Fruit fly (Drosophila melanogaster) whole organism, embryonic: Measurements from ENCODE around the gene CHES-1-like.
A peak's percentile ranks its signal among the peaks of the same experiment; 100 is the strongest.

ENCODE experiments used
- Aef1 ChIP-seq: fragments of 200-800 bp; sonication (Bioruptor generic); IDR thresholded peaks from 3 replicates; pipeline ENCODE4 v1.3.6; 2022; ENCODE audit warnings: missing biosample characterization, missing genetic modification characterization
- Antp ChIP-seq: fragments of 200-800 bp; sonication (Bioruptor generic); optimal IDR thresholded peaks from 3 replicates; lab custom pipeline; 2016; ENCODE audit warnings: missing biosample characterization, missing genetic modification characterization
- B-H2 ChIP-seq: fragments of 200-800 bp; sonication (Bioruptor generic); optimal IDR thresholded peaks from 2 replicates; lab custom pipeline; 2018; ENCODE audit warnings: missing biosample characterization, mild to moderate bottlenecking, missing genetic modification characterization
- CG13296 ChIP-seq: fragments of 200-800 bp; sonication (Bioruptor generic); optimal IDR thresholded peaks from 3 replicates; lab custom pipeline; 2018; ENCODE audit warnings: missing biosample characterization, mild to moderate bottlenecking, missing genetic modification characterization
- CG16813 ChIP-seq: fragments of 200-800 bp; sonication (Bioruptor generic); IDR thresholded peaks from 3 replicates; pipeline ENCODE4 v1.3.6; 2022; ENCODE audit warnings: missing biosample characterization, missing genetic modification characterization; ENCODE audit not compliant: partially characterized antibody
- CG17328 ChIP-seq: fragments of 200-800 bp; sonication (Bioruptor generic); IDR thresholded peaks from 2 replicates; pipeline ENCODE4 v1.3.6; 2022; ENCODE audit warnings: missing biosample characterization, missing genetic modification characterization
- CG3065 ChIP-seq: fragments of 200-800 bp; sonication (Bioruptor generic); optimal IDR thresholded peaks from 2 replicates; lab custom pipeline; 2016; ENCODE audit warnings: missing biosample characterization, missing genetic modification characterization
- CG32772 ChIP-seq: fragments of 200-800 bp; sonication (Bioruptor generic); IDR thresholded peaks from 2 replicates; pipeline ENCODE4 v1.3.6; 2022; ENCODE audit warnings: missing biosample characterization, missing genetic modification characterization
- CG33213 ChIP-seq: fragments of 200-800 bp; sonication (Bioruptor generic); optimal IDR thresholded peaks from 3 replicates; lab custom pipeline; 2016; ENCODE audit warnings: missing biosample characterization, missing genetic modification characterization
- CG4404 ChIP-seq: fragments of 200-800 bp; sonication (Bioruptor generic); IDR thresholded peaks from 2 replicates; pipeline ENCODE4 v1.3.6; 2022; ENCODE audit warnings: missing biosample characterization, missing genetic modification characterization
- CG5953 ChIP-seq: fragments of 200-800 bp; sonication (Bioruptor generic); IDR thresholded peaks from 2 replicates; pipeline ENCODE4 v1.3.6; 2022; ENCODE audit warnings: missing biosample characterization, missing genetic modification characterization
- CG7745 ChIP-seq: fragments of 200-800 bp; sonication (Bioruptor generic); optimal IDR thresholded peaks from 2 replicates; lab custom pipeline; 2018; ENCODE audit warnings: missing biosample characterization, mild to moderate bottlenecking, missing genetic modification characterization, moderate library complexity
- CG7839 ChIP-seq: fragments of 200-800 bp; sonication (Bioruptor generic); optimal IDR thresholded peaks from 3 replicates; lab custom pipeline; 2018; ENCODE audit warnings: missing biosample characterization, mild to moderate bottlenecking, missing genetic modification characterization, moderate library complexity
- CG8944 ChIP-seq: fragments of 200-800 bp; sonication (Bioruptor generic); optimal IDR thresholded peaks from 3 replicates; lab custom pipeline; 2016; ENCODE audit warnings: missing biosample characterization, missing genetic modification characterization
- Dip2 ChIP-seq: fragments of 200-800 bp; sonication (Bioruptor generic); IDR thresholded peaks from 2 replicates; pipeline ENCODE4 v1.3.6; 2022; ENCODE audit warnings: missing biosample characterization, missing genetic modification characterization
- Dip3 ChIP-seq: fragments of 200-800 bp; sonication (Bioruptor generic); optimal IDR thresholded peaks from 3 replicates; lab custom pipeline; 2016; ENCODE audit warnings: missing biosample characterization, missing genetic modification characterization
- Drgx ChIP-seq: fragments of 200-800 bp; sonication (Bioruptor generic); IDR thresholded peaks from 2 replicates; pipeline ENCODE4 v1.3.6; 2022; ENCODE audit warnings: missing biosample characterization, missing genetic modification characterization
- E2f2 ChIP-seq: fragments of 200-800 bp; sonication (Bioruptor generic); IDR thresholded peaks from 2 replicates; pipeline ENCODE4 v1.3.6; 2022; ENCODE audit warnings: missing biosample characterization, missing genetic modification characterization
- Fer2 ChIP-seq: fragments of 200-800 bp; sonication (Bioruptor generic); optimal IDR thresholded peaks from 2 replicates; lab custom pipeline; 2018; ENCODE audit warnings: missing biosample characterization, mild to moderate bottlenecking, missing genetic modification characterization, moderate library complexity
- Jarid2 ChIP-seq: fragments of 200-800 bp; sonication (Bioruptor generic); optimal IDR thresholded peaks from 3 replicates; lab custom pipeline; 2017; ENCODE audit warnings: mild to moderate bottlenecking, missing biosample characterization, missing genetic modification reagents, missing genetic modification characterization
- Lpt ChIP-seq: fragments of >200 bp; optimal IDR thresholded peaks from 2 replicates; lab custom pipeline; 2018; ENCODE audit warnings: missing biosample characterization, missing genetic modification characterization
- Mes4 ChIP-seq: fragments of 200-800 bp; sonication (Bioruptor generic); optimal IDR thresholded peaks from 2 replicates; lab custom pipeline; 2016; ENCODE audit warnings: missing biosample characterization, missing genetic modification characterization
- Mrtf ChIP-seq: fragments of 200-800 bp; sonication (Bioruptor generic); IDR thresholded peaks from 3 replicates; pipeline ENCODE4 v1.3.6; 2022; ENCODE audit warnings: missing biosample characterization, missing genetic modification characterization
- NFAT ChIP-seq: fragments of 200-800 bp; sonication (Bioruptor generic); IDR thresholded peaks from 2 replicates; pipeline ENCODE4 v1.3.6; 2022; ENCODE audit warnings: missing biosample characterization, missing genetic modification characterization
- Ptx1 ChIP-seq: fragments of 200-800 bp; sonication (Bioruptor generic); IDR thresholded peaks from 2 replicates; pipeline ENCODE4 v1.3.6; 2022; ENCODE audit warnings: missing biosample characterization, missing genetic modification characterization
- Ravus ChIP-seq: fragments of 200-800 bp; sonication (Bioruptor generic); IDR thresholded peaks from 2 replicates; pipeline ENCODE4 v1.3.6; 2022; ENCODE audit warnings: missing biosample characterization, missing genetic modification characterization
- Stat92E ChIP-seq, 3 experiments: fragments of >200 bp in 2 of 3; fragments of 200-800 bp in 1 of 3; sonication (Bioruptor generic) in 1 of 3; optimal IDR thresholded peaks; 2 replicates each; lab custom pipeline; 2017 to 2019; ENCODE audit warnings: missing biosample characterization in 3 of 3, missing genetic modification characterization in 3 of 3, mild to moderate bottlenecking in 1 of 3, moderate library complexity in 1 of 3
- abd-A ChIP-seq: fragments of 200-800 bp; sonication (Bioruptor generic); optimal IDR thresholded peaks from 3 replicates; lab custom pipeline; 2019; ENCODE audit warnings: missing biosample characterization, mild to moderate bottlenecking, missing genetic modification characterization, moderate library complexity
- ap ChIP-seq: fragments of 200-800 bp; sonication (Bioruptor generic); IDR thresholded peaks from 2 replicates; pipeline ENCODE4 v1.3.6; 2022; ENCODE audit warnings: missing biosample characterization, missing genetic modification characterization
- bsh ChIP-seq, 2 experiments: fragments of 200-800 bp; sonication (Bioruptor generic); optimal IDR thresholded peaks; 2 replicates each; lab custom pipeline; 2017 to 2018; ENCODE audit warnings: mild to moderate bottlenecking in 2 of 2, missing biosample characterization in 2 of 2, missing genetic modification characterization in 2 of 2, moderate library complexity in 1 of 2
- btn ChIP-seq: fragments of 200-800 bp; sonication (Bioruptor generic); optimal IDR thresholded peaks from 2 replicates; lab custom pipeline; 2016; ENCODE audit warnings: missing biosample characterization, missing genetic modification characterization
- chif ChIP-seq, 2 experiments: fragments of 200-800 bp; sonication (Bioruptor generic); optimal IDR thresholded peaks; 3 replicates each; lab custom pipeline; 2016; ENCODE audit warnings: missing biosample characterization in 2 of 2, missing genetic modification characterization in 2 of 2
- dan ChIP-seq: fragments of 200-800 bp; sonication (Bioruptor generic); IDR thresholded peaks from 2 replicates; pipeline ENCODE4 v1.3.6; 2022; ENCODE audit warnings: missing biosample characterization, missing genetic modification characterization
- esg ChIP-seq: fragments of 200-800 bp; sonication (Bioruptor generic); conservative IDR thresholded peaks from 2 replicates; pipeline ENCODE4 v1.3.6; 2022; ENCODE audit warnings: missing biosample characterization, missing genetic modification characterization
- ftz-f1 ChIP-seq: fragments of 200-800 bp; sonication (Bioruptor generic); optimal IDR thresholded peaks from 2 replicates; lab custom pipeline; 2016; ENCODE audit warnings: missing biosample characterization, missing genetic modification characterization
- grn ChIP-seq: fragments of 200-800 bp; sonication (Bioruptor generic); optimal IDR thresholded peaks from 3 replicates; lab custom pipeline; 2017; ENCODE audit warnings: missing biosample characterization, missing genetic modification characterization
- hkb ChIP-seq, 2 experiments: fragments of 200-800 bp in 1 of 2; fragments of >200 bp in 1 of 2; sonication (Bioruptor generic) in 1 of 2; IDR thresholded peaks in 1 of 2; optimal IDR thresholded peaks in 1 of 2; 2 replicates each; pipeline versions ENCODE4 v1.3.6 to Lab custom; 2017 to 2022; ENCODE audit warnings: missing biosample characterization in 1 of 2, missing genetic modification characterization in 1 of 2
- ind ChIP-seq: fragments of 200-800 bp; sonication (Bioruptor generic); optimal IDR thresholded peaks from 3 replicates; lab custom pipeline; 2016; ENCODE audit warnings: missing biosample characterization, missing genetic modification characterization
- org-1 ChIP-seq: fragments of 200-800 bp; sonication (Bioruptor generic); optimal IDR thresholded peaks from 2 replicates; lab custom pipeline; 2017; ENCODE audit warnings: missing biosample characterization, missing genetic modification characterization
- otp ChIP-seq: fragments of 200-800 bp; sonication (Bioruptor generic); IDR thresholded peaks from 3 replicates; pipeline ENCODE4, ENCODE4 v1.3.6; 2022; ENCODE audit warnings: missing biosample characterization, missing genetic modification characterization
- pan ChIP-seq, 4 experiments: fragments of >200 bp in 3 of 4; fragments of 200-800 bp in 1 of 4; sonication (Bioruptor generic) in 1 of 4; optimal IDR thresholded peaks in 3 of 4; IDR thresholded peaks in 1 of 4; 2 replicates each; pipeline versions ENCODE4 v1.3.6 to Lab custom; 2017 to 2022; ENCODE audit warnings: missing biosample characterization in 2 of 4, missing genetic modification characterization in 2 of 4, mixed read lengths in 1 of 4
- peb ChIP-seq: fragments of 200-800 bp; sonication (Bioruptor generic); IDR thresholded peaks from 2 replicates; pipeline ENCODE4 v1.3.6; 2022; ENCODE audit warnings: missing biosample characterization, missing genetic modification characterization
- pho ChIP-seq: fragments of 200-800 bp; sonication (Bioruptor generic); optimal IDR thresholded peaks from 2 replicates; lab custom pipeline; 2016; ENCODE audit warnings: missing biosample characterization, missing genetic modification characterization
- ro ChIP-seq: fragments of 200-800 bp; sonication (Bioruptor generic); IDR thresholded peaks from 2 replicates; pipeline ENCODE4 v1.3.6; 2022; ENCODE audit warnings: missing biosample characterization, missing genetic modification characterization
- row ChIP-seq: fragments of 200-800 bp; sonication (Bioruptor generic); IDR thresholded peaks from 3 replicates; pipeline ENCODE4 v1.3.6; 2022; ENCODE audit warnings: missing biosample characterization, missing genetic modification characterization
- sob ChIP-seq: fragments of 200-800 bp; sonication (Bioruptor generic); IDR thresholded peaks from 2 replicates; pipeline ENCODE4 v1.3.6; 2022; ENCODE audit warnings: missing biosample characterization, missing genetic modification characterization
- twi ChIP-seq: fragments of 200-800 bp; optimal IDR thresholded peaks from 2 replicates; lab custom pipeline; 2019; ENCODE audit warnings: missing biosample characterization, mild to moderate bottlenecking, missing genetic modification characterization, moderate library complexity
- yki ChIP-seq: fragments of >200 bp; optimal IDR thresholded peaks from 3 replicates; lab custom pipeline; 2018

CHES-1-like gene

dm6 chrX:7705175-7706097 lies 3.7 kb downstream of the CHES-1-like start (continued):
- peak; percentile 60 for TF ChIP-seq ap (GFP tag; lab: Robert Waterston, UW)
- TF ChIP-seq Lpt = no peak
- peak; percentile 18 for TF ChIP-seq btn (GFP tag; lab: Kevin White, UChicago)
- TF ChIP-seq esg = peak; percentile 86
- peak; percentile 83 for TF ChIP-seq pho (GFP tag; lab: Kevin White, UChicago)
- no peak for TF ChIP-seq CG16813 (GFP tag; lab: Robert Waterston, UW)
- TF ChIP-seq CG3065 (GFP tag; lab: Kevin White, UChicago) = peak; percentile 83
- peak; percentile 93 for TF ChIP-seq ind
- peak; percentile 95 for TF ChIP-seq org-1
- TF ChIP-seq pan (optimal IDR thresholded peaks at IDR 0.05; lab: Kevin White, UChicago) = no peak
- peak in 1 of 2 experiments; percentile 85 for TF ChIP-seq pan (GFP tag; optimal IDR thresholded peaks at IDR 0.05 in 1 of 2, IDR thresholded peaks at IDR 0.05 in 1 of 2)
- peak; percentile 74 to 84 for TF ChIP-seq chif (GFP tag; optimal IDR thresholded peaks at IDR 0.05; lab: Kevin White, UChicago)
- 0 out of 2 replicates have a peak, but pooled peaks have one; percentile 49 for TF ChIP-seq NFAT (GFP tag; lab: Robert Waterston, UW)
- no peak for TF ChIP-seq ftz-f1 (GFP tag; lab: Kevin White, UChicago)
- TF ChIP-seq hkb (optimal IDR thresholded peaks at IDR 0.05; lab: Kevin White, UChicago) = no peak
- peak; percentile 82 for TF ChIP-seq hkb (GFP tag; IDR thresholded peaks at IDR 0.05; lab: Robert Waterston, UW)
- TF ChIP-seq Mes4 (GFP tag; lab: Kevin White, UChicago) = peak; percentile 60
- peak; percentile 85 for TF ChIP-seq CG4404 (GFP tag; lab: Robert Waterston, UW)
- TF ChIP-seq Mrtf (GFP tag; lab: Robert Waterston, UW) = no peak; the same call in 1 of the 3 replicates
- peak; percentile 76 for TF ChIP-seq CG32772 (GFP tag; lab: Robert Waterston, UW)
- TF ChIP-seq Jarid2 (GFP tag; lab: Kevin White, UChicago) = peak; percentile 80
- TF ChIP-seq Drgx = peak; percentile 79
- peak; percentile 97 for TF ChIP-seq CG7839 (tag; lab: Kevin White, UChicago)
- peak; percentile 26 for TF ChIP-seq abd-A (tag; lab: Kevin White, UChicago)
- peak; percentile 64; the same call in 1 of the 2 replicates for TF ChIP-seq E2f2 (GFP tag; lab: Robert Waterston, UW)
- no peak for TF ChIP-seq Dip2 (GFP tag; lab: Robert Waterston, UW)
- peak; percentile 92 for TF ChIP-seq twi (tag; lab: Kevin White, UChicago)
- peak; percentile 84 for TF ChIP-seq Fer2 (tag; lab: Kevin White, UChicago)
- peak; percentile 71 for TF ChIP-seq CG8944 (GFP tag; lab: Kevin White, UChicago)
- TF ChIP-seq Aef1 (GFP tag; lab: Robert Waterston, UW) = peak; percentile 84; the same call in 1 of the 3 replicates
- TF ChIP-seq Ravus = peak; percentile 61
- peak; percentile 61; the same call in 1 of the 2 replicates for TF ChIP-seq peb
- peak; percentile 53; the same call in 1 of the 2 replicates for TF ChIP-seq ro (GFP tag; lab: Robert Waterston, UW)
- peak; percentile 88 for TF ChIP-seq row (GFP tag; lab: Robert Waterston, UW)
- peak; percentile 72 for TF ChIP-seq Antp
- peak; percentile 64; the same call in 1 of the 2 replicates for TF ChIP-seq CG5953
- peak; percentile 76 for TF ChIP-seq B-H2 (GFP tag; lab: Kevin White, UChicago)
- peak; percentile 78 for TF ChIP-seq yki (lab: Kevin White, UChicago)
- TF ChIP-seq CG13296 (GFP tag; lab: Kevin White, UChicago) = peak; percentile 95
- peak; percentile 26 for TF ChIP-seq CG33213 (GFP tag; lab: Kevin White, UChicago)
- TF ChIP-seq CG17328 (GFP tag; lab: Robert Waterston, UW) = peak; percentile 81
- peak; percentile 85 for TF ChIP-seq sob
- TF ChIP-seq grn (GFP tag; lab: Kevin White, UChicago) = peak; percentile 62
- peak in 1 of 3 experiments; percentile 71 for TF ChIP-seq Stat92E (GFP tag; optimal IDR thresholded peaks at IDR 0.05; lab: Kevin White, UChicago)
- peak; percentile 54; the same call in 1 of the 2 replicates for TF ChIP-seq dan
- peak; percentile 89 for TF ChIP-seq Ptx1 (GFP tag; lab: Robert Waterston, UW)
- peak; percentile 69 to 95 for TF ChIP-seq bsh (GFP tag; optimal IDR thresholded peaks at IDR 0.05; lab: Kevin White, UChicago)
- no peak for TF ChIP-seq CG7745 (tag; lab: Kevin White, UChicago)
- TF ChIP-seq Dip3 (GFP tag; lab: Kevin White, UChicago) = peak; percentile 84
- peak; percentile 49; the same call in 1 of the 3 replicates for TF ChIP-seq otp (GFP tag; lab: Robert Waterston, UW)
